Fruit fly (Drosophila melanogaster): ENCODE data around the gene CG18508.

dm6 chrX:3135620-3136019, 37.3 kb downstream of the CG18508 start:
- no peak for TF ChIP-seq CG7368 (GFP tag; optimal IDR thresholded peaks at IDR 0.05)
- no peak for TF ChIP-seq CG15336 (GFP tag; IDR thresholded peaks at IDR 0.05)
- no peak for TF ChIP-seq cyc (GFP tag; optimal IDR thresholded peaks at IDR 0.05)
- no peak for TF ChIP-seq CG8632 (GFP tag; optimal IDR thresholded peaks at IDR 0.05)
- no peak for TF ChIP-seq CG6854 (GFP tag; optimal IDR thresholded peaks at IDR 0.05)
- no peak for TF ChIP-seq CG4318 (GFP tag; optimal IDR thresholded peaks at IDR 0.05)
- no peak for TF ChIP-seq Smox (GFP tag; optimal IDR thresholded peaks at IDR 0.05)
- no peak for TF ChIP-seq CG3919 (GFP tag; optimal IDR thresholded peaks at IDR 0.05)
- TF ChIP-seq Hr38 (GFP tag; optimal IDR thresholded peaks at IDR 0.05), result no peak
- no peak for TF ChIP-seq CG8119 (GFP tag; IDR thresholded peaks at IDR 0.05)
- no peak for TF ChIP-seq CG31627 (GFP tag; optimal IDR thresholded peaks at IDR 0.05)
